Worm (Caenorhabditis elegans): ENCODE measurements around the gene spp-21.

DNA sequence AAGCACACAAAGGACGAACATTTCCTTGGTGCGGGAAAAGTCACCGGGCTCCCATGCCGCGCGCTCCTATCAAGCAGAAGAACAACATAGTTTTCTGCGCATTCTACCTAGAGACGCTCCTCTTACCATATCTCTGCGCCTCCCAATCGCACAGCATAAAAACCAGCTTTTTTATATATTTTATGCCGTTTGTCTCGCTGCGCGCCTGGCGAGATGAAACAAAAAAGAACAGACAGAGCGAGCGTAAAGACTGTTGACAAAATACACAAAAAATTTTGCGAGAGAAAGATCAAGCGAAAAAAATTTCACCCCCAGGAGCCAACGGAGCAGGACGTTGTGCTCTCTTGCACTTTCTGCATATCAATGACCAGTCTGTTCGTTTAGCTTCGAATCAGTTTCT lies 12.2 kb upstream of the spp-21 start:
- TF ChIP-seq unc-62 (GFP tag; optimal IDR thresholded peaks at IDR 0.05) (no peak), rnt-1 (tag; optimal IDR thresholded peaks at IDR 0.05) (no peak), blmp-1 (tag; optimal IDR thresholded peaks at IDR 0.05) (no peak), nhr-71 (tag; optimal IDR thresholded peaks at IDR 0.05) (no peak), ces-1 (GFP tag; optimal IDR thresholded peaks at IDR 0.05) (no peak), mdl-1 (tag; optimal IDR thresholded peaks at IDR 0.05) (no peak)
